Fruit fly (Drosophila melanogaster) whole organism, embryonic: ENCODE results near the gene gukh.

Experiments used
- Awh ChIP-seq: fragments of 200-800 bp; sonication (Bioruptor generic); IDR thresholded peaks from 2 replicates; pipeline ENCODE4, ENCODE4 v1.3.6; 2022; ENCODE audit warnings: missing biosample characterization, missing genetic modification characterization
- Bgb ChIP-seq: fragments of 200-800 bp; sonication (Bioruptor generic); IDR thresholded peaks from 2 replicates; pipeline ENCODE4 v1.3.6; 2022; ENCODE audit warnings: missing biosample characterization, missing genetic modification characterization; ENCODE audit not compliant: partially characterized antibody
- CG1024 ChIP-seq: fragments of 200-800 bp; sonication (Bioruptor generic); IDR thresholded peaks from 2 replicates; pipeline ENCODE4 v1.3.6; 2022; ENCODE audit warnings: missing biosample characterization, missing genetic modification characterization
- CG10654 ChIP-seq: fragments of 200-800 bp; sonication (Bioruptor generic); optimal IDR thresholded peaks from 2 replicates; lab custom pipeline; 2016; ENCODE audit warnings: missing biosample characterization, missing genetic modification characterization
- CG10959 ChIP-seq: fragments of 200-800 bp; sonication (Bioruptor generic); IDR thresholded peaks from 2 replicates; pipeline ENCODE4 v1.3.6; 2022; ENCODE audit warnings: missing biosample characterization, missing genetic modification characterization
- CG12299 ChIP-seq: fragments of 200-800 bp; sonication (Bioruptor generic); optimal IDR thresholded peaks from 2 replicates; lab custom pipeline; 2018; ENCODE audit warnings: missing biosample characterization, mild to moderate bottlenecking, missing genetic modification characterization
- CG12391 ChIP-seq: fragments of 200-800 bp; sonication (Bioruptor generic); optimal IDR thresholded peaks from 3 replicates; lab custom pipeline; 2018; ENCODE audit warnings: missing biosample characterization, mild to moderate bottlenecking, missing genetic modification characterization, moderate library complexity
- CG17359 ChIP-seq: fragments of 200-800 bp; sonication (Bioruptor generic); optimal IDR thresholded peaks from 3 replicates; lab custom pipeline; 2018; ENCODE audit warnings: missing biosample characterization, mild to moderate bottlenecking, missing genetic modification characterization, moderate library complexity
- CG17385 ChIP-seq: fragments of 200-800 bp; sonication (Bioruptor generic); optimal IDR thresholded peaks from 3 replicates; lab custom pipeline; 2018; ENCODE audit warnings: missing biosample characterization, mild to moderate bottlenecking, missing genetic modification characterization
- CG17802 ChIP-seq: fragments of 200-800 bp; sonication (Bioruptor generic); optimal IDR thresholded peaks from 2 replicates; lab custom pipeline; 2018; ENCODE audit warnings: missing biosample characterization, mild to moderate bottlenecking, missing genetic modification characterization, moderate library complexity
- CG17829 ChIP-seq: fragments of 200-800 bp; optimal IDR thresholded peaks from 2 replicates; lab custom pipeline; 2019; ENCODE audit warnings: missing biosample characterization, mild to moderate bottlenecking, missing genetic modification characterization, moderate library complexity
- CG3281 ChIP-seq: fragments of 200-800 bp; sonication (Bioruptor generic); optimal IDR thresholded peaks from 3 replicates; lab custom pipeline; 2017; ENCODE audit warnings: missing biosample characterization, mild to moderate bottlenecking, missing genetic modification characterization
- CG3407 ChIP-seq: fragments of 200-800 bp; sonication (Bioruptor generic); optimal IDR thresholded peaks from 2 replicates; lab custom pipeline; 2018; ENCODE audit warnings: missing biosample characterization, mild to moderate bottlenecking, missing genetic modification characterization
- CG4282 ChIP-seq: fragments of 200-800 bp; sonication (Bioruptor generic); optimal IDR thresholded peaks from 2 replicates; lab custom pipeline; 2016; ENCODE audit warnings: missing biosample characterization, missing genetic modification characterization
- CG4617 ChIP-seq: fragments of 200-800 bp; sonication (Bioruptor generic); optimal IDR thresholded peaks from 3 replicates; lab custom pipeline; 2016; ENCODE audit warnings: missing biosample characterization, missing genetic modification characterization, borderline replicate concordance
- CG7556 ChIP-seq: fragments of 200-800 bp; sonication (Bioruptor generic); optimal IDR thresholded peaks from 2 replicates; lab custom pipeline; 2017; ENCODE audit warnings: missing biosample characterization, mild to moderate bottlenecking, missing genetic modification characterization
- CG7987 ChIP-seq: fragments of 200-800 bp; sonication (Bioruptor generic); optimal IDR thresholded peaks from 2 replicates; lab custom pipeline; 2018; ENCODE audit warnings: missing biosample characterization, mild to moderate bottlenecking, missing genetic modification characterization, moderate library complexity
- CG9727 ChIP-seq: fragments of 200-800 bp; sonication (Bioruptor generic); optimal IDR thresholded peaks from 3 replicates; lab custom pipeline; 2017; ENCODE audit warnings: missing biosample characterization, mild to moderate bottlenecking, missing genetic modification characterization
- CkIIα-i1 ChIP-seq: fragments of 200-800 bp; sonication (Bioruptor generic); IDR thresholded peaks from 2 replicates; pipeline ENCODE4 v1.3.6; 2022; ENCODE audit warnings: missing biosample characterization, missing genetic modification characterization
- CrebB ChIP-seq: fragments of 200-800 bp; sonication (Bioruptor generic); optimal IDR thresholded peaks from 3 replicates; lab custom pipeline; 2018; ENCODE audit warnings: missing biosample characterization, mild to moderate bottlenecking, missing genetic modification characterization
- D19B ChIP-seq: fragments of 200-800 bp; sonication (Bioruptor generic); optimal IDR thresholded peaks from 2 replicates; lab custom pipeline; 2017; ENCODE audit warnings: missing biosample characterization, mild to moderate bottlenecking, missing genetic modification characterization
- Doc2 ChIP-seq: fragments of 200-800 bp; sonication (Bioruptor generic); IDR thresholded peaks from 2 replicates; pipeline ENCODE4 v1.3.6; 2022; ENCODE audit warnings: missing biosample characterization, missing genetic modification characterization
- Fer1 ChIP-seq: fragments of 200-800 bp; sonication (Bioruptor generic); optimal IDR thresholded peaks from 2 replicates; lab custom pipeline; 2017; ENCODE audit warnings: missing biosample characterization, mild to moderate bottlenecking, missing genetic modification characterization
- HmgZ ChIP-seq: fragments of 200-800 bp; sonication (Bioruptor generic); optimal IDR thresholded peaks from 2 replicates; lab custom pipeline; 2018; ENCODE audit warnings: missing biosample characterization, mild to moderate bottlenecking, missing genetic modification characterization
- Lhr ChIP-seq: fragments of 200-800 bp; sonication (Bioruptor generic); optimal IDR thresholded peaks from 3 replicates; lab custom pipeline; 2017; ENCODE audit warnings: mild to moderate bottlenecking, missing biosample characterization, missing genetic modification reagents, missing genetic modification characterization
- Mad ChIP-seq: fragments of 200-800 bp; sonication (Bioruptor generic); optimal IDR thresholded peaks from 2 replicates; lab custom pipeline; 2016; ENCODE audit warnings: missing biosample characterization, missing genetic modification characterization
- Myb ChIP-seq: fragments of 200-800 bp; sonication (Bioruptor generic); optimal IDR thresholded peaks from 2 replicates; lab custom pipeline; 2016; ENCODE audit warnings: missing biosample characterization, missing genetic modification characterization
- NFAT ChIP-seq: fragments of 200-800 bp; sonication (Bioruptor generic); IDR thresholded peaks from 2 replicates; pipeline ENCODE4 v1.3.6; 2022; ENCODE audit warnings: missing biosample characterization, missing genetic modification characterization
- PHDP ChIP-seq: fragments of 200-800 bp; sonication (Bioruptor generic); optimal IDR thresholded peaks from 3 replicates; lab custom pipeline; 2018; ENCODE audit warnings: missing biosample characterization, mild to moderate bottlenecking, missing genetic modification characterization, moderate library complexity
- Taf1 ChIP-seq: fragments of 200-800 bp; sonication (Bioruptor generic); IDR thresholded peaks from 2 replicates; pipeline ENCODE4 v1.3.6; 2022; ENCODE audit warnings: missing biosample characterization, missing genetic modification characterization
- Trl ChIP-seq, 3 experiments: fragments of >200 bp in 2 of 3; fragments of 200-800 bp in 1 of 3; sonication (Bioruptor generic) in 1 of 3; optimal IDR thresholded peaks; 2 replicates in 1 of 3; 3 replicates in 2 of 3; lab custom pipeline; 2016 to 2017; ENCODE audit warnings: missing biosample characterization in 1 of 3, missing genetic modification characterization in 1 of 3
- ab ChIP-seq: fragments of 200-800 bp; sonication (Bioruptor generic); optimal IDR thresholded peaks from 2 replicates; lab custom pipeline; 2016; ENCODE audit warnings: missing biosample characterization, missing genetic modification characterization
- ara ChIP-seq: fragments of 200-800 bp; sonication (Bioruptor generic); IDR thresholded peaks from 2 replicates; pipeline ENCODE4 v1.3.6; 2022; ENCODE audit warnings: missing biosample characterization, missing genetic modification characterization
- bab2 ChIP-seq: fragments of 200-800 bp; sonication (Bioruptor generic); optimal IDR thresholded peaks from 2 replicates; lab custom pipeline; 2016; ENCODE audit warnings: missing biosample characterization, missing genetic modification characterization
- emc ChIP-seq: fragments of 200-800 bp; sonication (Bioruptor generic); optimal IDR thresholded peaks from 2 replicates; lab custom pipeline; 2016; ENCODE audit warnings: missing biosample characterization, missing genetic modification characterization
- eve ChIP-seq, 2 experiments: fragments of >200 bp; optimal IDR thresholded peaks; 2 replicates each; lab custom pipeline; 2017; ENCODE audit warnings: missing biosample characterization in 2 of 2, missing genetic modification characterization in 2 of 2
- fd3F ChIP-seq: fragments of 200-800 bp; sonication (Bioruptor generic); optimal IDR thresholded peaks from 2 replicates; lab custom pipeline; 2018; ENCODE audit warnings: missing biosample characterization, mild to moderate bottlenecking, missing genetic modification characterization, moderate library complexity
- gcm ChIP-seq: fragments of 200-800 bp; sonication (Bioruptor generic); optimal IDR thresholded peaks from 2 replicates; lab custom pipeline; 2019; ENCODE audit warnings: missing biosample characterization, mild to moderate bottlenecking, missing genetic modification characterization, moderate library complexity
- lov ChIP-seq, 2 experiments: fragments of 200-800 bp in 1 of 2; fragments of >200 bp in 1 of 2; sonication (Bioruptor generic) in 1 of 2; IDR thresholded peaks in 1 of 2; optimal IDR thresholded peaks in 1 of 2; 2 replicates in 1 of 2; 3 replicates in 1 of 2; pipeline versions ENCODE4 v1.3.6 to Lab custom; 2017 to 2022; ENCODE audit warnings: missing biosample characterization in 1 of 2, missing genetic modification characterization in 1 of 2
- nau ChIP-seq: fragments of 200-800 bp; sonication (Bioruptor generic); optimal IDR thresholded peaks from 3 replicates; lab custom pipeline; 2017; ENCODE audit warnings: missing biosample characterization, mild to moderate bottlenecking, missing genetic modification characterization, missing genetic modification reagents
- oc ChIP-seq: fragments of 200-800 bp; sonication (Bioruptor generic); optimal IDR thresholded peaks from 2 replicates; lab custom pipeline; 2018; ENCODE audit warnings: missing biosample characterization, mild to moderate bottlenecking, missing genetic modification characterization, moderate library complexity
- psq ChIP-seq: fragments of 200-800 bp; sonication (Bioruptor generic); optimal IDR thresholded peaks from 2 replicates; lab custom pipeline; 2017; ENCODE audit warnings: missing biosample characterization, missing genetic modification characterization
- pum ChIP-seq: fragments of 200-800 bp; sonication (Bioruptor generic); optimal IDR thresholded peaks from 2 replicates; lab custom pipeline; 2016; ENCODE audit warnings: missing biosample characterization, missing genetic modification characterization
- ranshi ChIP-seq: fragments of 200-800 bp; sonication (Bioruptor generic); IDR thresholded peaks from 2 replicates; pipeline ENCODE4 v1.3.6; 2022; ENCODE audit warnings: missing biosample characterization, missing genetic modification characterization
- tgo ChIP-seq: fragments of 200-800 bp; sonication (Bioruptor generic); IDR thresholded peaks from 3 replicates; pipeline ENCODE4 v1.3.6; 2022; ENCODE audit warnings: missing biosample characterization, missing genetic modification characterization
- tio ChIP-seq: fragments of 200-800 bp; sonication (Bioruptor generic); optimal IDR thresholded peaks from 2 replicates; lab custom pipeline; 2017; ENCODE audit warnings: missing biosample characterization, missing genetic modification characterization, inconsistent platforms
- unc-4 ChIP-seq: fragments of 200-800 bp; sonication (Bioruptor generic); IDR thresholded peaks from 2 replicates; pipeline ENCODE4 v1.3.6; 2022; ENCODE audit warnings: missing biosample characterization, missing genetic modification characterization; ENCODE audit not compliant: partially characterized antibody

The gukh gene

dm6 chr3R:18997388-18998287, 13.8 kb downstream of the gukh start (continued):
- TF ChIP-seq Doc2 (GFP tag; lab: Robert Waterston, UW) (no peak), oc (tag; lab: Kevin White, UChicago) (peak; percentile 87), CG4617 (GFP tag; lab: Kevin White, UChicago) (peak; percentile 33), fd3F (GFP tag; lab: Kevin White, UChicago) (no peak), tgo (GFP tag; lab: Robert Waterston, UW) (no peak), unc-4 (no peak), Bgb (GFP tag; lab: Robert Waterston, UW) (no peak), CG17359 (peak; percentile 65), CG3281 (GFP tag; lab: Kevin White, UChicago) (no peak), CG17829 (peak; percentile 26), ara (GFP tag; lab: Robert Waterston, UW) (peak; percentile 82), psq (GFP tag; lab: Kevin White, UChicago) (peak; percentile 75), Mad (GFP tag; lab: Kevin White, UChicago) (peak; percentile 51), pum (GFP tag; lab: Kevin White, UChicago) (no peak), CG3407 (GFP tag; lab: Kevin White, UChicago) (peak; percentile 96), NFAT (GFP tag; lab: Robert Waterston, UW) (no peak), CG9727 (GFP tag; lab: Kevin White, UChicago) (peak; percentile 58), CG12391 (tag; lab: Kevin White, UChicago) (peak; percentile 71), CG7987 (GFP tag; lab: Kevin White, UChicago) (peak; percentile 57), CG17802 (no peak), bab2 (GFP tag; lab: Kevin White, UChicago) (no peak), nau (GFP tag; lab: Kevin White, UChicago) (peak; percentile 68), CG4282 (no peak), lov (optimal IDR thresholded peaks at IDR 0.05; lab: Kevin White, UChicago) (no peak), lov (GFP tag; IDR thresholded peaks at IDR 0.05; lab: Robert Waterston, UW) (peak; percentile 81; the same call in 2 of the 3 replicates), CG1024 (GFP tag; lab: Robert Waterston, UW) (peak; percentile 55; the same call in 1 of the 2 replicates), ranshi (GFP tag; lab: Robert Waterston, UW) (no peak; the same call in 1 of the 2 replicates), CG10654 (no peak), CG17385 (peak; percentile 69), eve (GFP tag; optimal IDR thresholded peaks at IDR 0.05; lab: Kevin White, UChicago) (peak in 1 of 2 experiments; percentile 78), CkIIα-i1 (GFP tag; lab: Robert Waterston, UW) (no peak), CG7556 (GFP tag; lab: Kevin White, UChicago) (peak; percentile 71), gcm (peak; percentile 92), CG10959 (no peak), PHDP (peak; percentile 91), ab (GFP tag; lab: Kevin White, UChicago) (no peak), CG12299 (tag; lab: Kevin White, UChicago) (peak; percentile 86), Trl (optimal IDR thresholded peaks at IDR 0.05; lab: Kevin White, UChicago) (no peak), Trl (GFP tag; optimal IDR thresholded peaks at IDR 0.05; lab: Kevin White, UChicago) (peak; percentile 25), Fer1 (GFP tag; lab: Kevin White, UChicago) (peak; percentile 30), CrebB (peak; percentile 90), Myb (no peak), Awh (GFP tag; lab: Robert Waterston, UW) (peak; percentile 94), emc (no peak), HmgZ (tag; lab: Kevin White, UChicago) (peak; percentile 72), Lhr (GFP tag; lab: Kevin White, UChicago) (peak; percentile 94), D19B (GFP tag; lab: Kevin White, UChicago) (no peak), Taf1 (GFP tag; lab: Robert Waterston, UW) (no peak), tio (peak; percentile 10)
